Comparison of ENCODE assay signal across 2 fruit fly cellular contexts in genomic region chrX:2170424-2170823, dm6.
TF ChIP-seq lines count a peak whose summit lies in the region.

No protein-coding gene starts in this region.

- no peak for TF ChIP-seq CTCF in whole organism, embryonic (GFP tag; optimal IDR thresholded peaks at IDR 0.05; lab: Kevin White, UChicago)

TF ChIP-seq in whole organism, embryonic, 481 proteins besides CTCF, POLR2A, EP300 and RAD21:
- TF ChIP-seq CG15514 (GFP tag; optimal IDR thresholded peaks at IDR 0.05; lab: Kevin White, UChicago) (peak; percentile 12), MBD-R2 (GFP tag; IDR thresholded peaks at IDR 0.05; lab: Robert Waterston, UW) (peak; percentile 24; the same call in 1 of the 2 replicates), vnd (GFP tag; IDR thresholded peaks at IDR 0.05; lab: Robert Waterston, UW; ENCODE audit: partially characterized antibody) (no peak), sens (GFP tag; lab: Kevin White, UChicago) (peak; percentile 9), CG9876 (GFP tag; optimal IDR thresholded peaks at IDR 0.05; lab: Kevin White, UChicago) (no peak), hkb (optimal IDR thresholded peaks at IDR 0.05; lab: Kevin White, UChicago) (peak; percentile 41), hkb (GFP tag; IDR thresholded peaks at IDR 0.05; lab: Robert Waterston, UW) (no peak), E2f2 (GFP tag; IDR thresholded peaks at IDR 0.05; lab: Robert Waterston, UW) (peak; percentile 90), Antp (GFP tag; optimal IDR thresholded peaks at IDR 0.05; lab: Kevin White, UChicago) (no peak), BEAF-32 (GFP tag; optimal IDR thresholded peaks at IDR 0.05; lab: Kevin White, UChicago) (peak; percentile 30), Dref (GFP tag; IDR thresholded peaks at IDR 0.05; lab: Robert Waterston, UW) (peak; percentile 35; the same call in 1 of the 2 replicates), Med (GFP tag; lab: Kevin White, UChicago) (peak; percentile 19), CG1603 (tag; optimal IDR thresholded peaks at IDR 0.05; lab: Kevin White, UChicago) (peak; percentile 11), Myb (GFP tag; optimal IDR thresholded peaks at IDR 0.05; lab: Kevin White, UChicago) (peak; percentile 27), Sin3A (optimal IDR thresholded peaks at IDR 0.05; lab: Kevin White, UChicago) (peak; percentile 75), pzg (GFP tag; optimal IDR thresholded peaks at IDR 0.05; lab: Kevin White, UChicago) (peak; percentile 51), kah (GFP tag; optimal IDR thresholded peaks at IDR 0.05; lab: Kevin White, UChicago) (no peak), CG4854 (GFP tag; optimal IDR thresholded peaks at IDR 0.05; lab: Kevin White, UChicago) (peak; percentile 70), trem (tag; optimal IDR thresholded peaks at IDR 0.05; lab: Kevin White, UChicago) (peak; percentile 28), chif (GFP tag; optimal IDR thresholded peaks at IDR 0.05; lab: Kevin White, UChicago) (no peak), Dp (GFP tag; optimal IDR thresholded peaks at IDR 0.05; lab: Kevin White, UChicago) (peak; percentile 82), Sry-δ (GFP tag; optimal IDR thresholded peaks at IDR 0.05; lab: Kevin White, UChicago) (peak; percentile 27)

TF ChIP-seq in whole organism, wandering third instar larva, 38 proteins besides CTCF, POLR2A, EP300 and RAD21:
- peak; percentile 60 for TF ChIP-seq Myc (optimal IDR thresholded peaks at IDR 0.05; lab: Kevin White, UChicago)
- TF ChIP-seq Mio (GFP tag; optimal IDR thresholded peaks at IDR 0.05; lab: Kevin White, UChicago), result no peak
- no peak for TF ChIP-seq Abd-B (GFP tag; optimal IDR thresholded peaks at IDR 0.05; lab: Kevin White, UChicago)
- TF ChIP-seq Hr83 (GFP tag; optimal IDR thresholded peaks at IDR 0.05; lab: Kevin White, UChicago; ENCODE audit: poor library complexity, severe bottlenecking), result no peak
TF ChIP-seq in whole organism, wandering third instar larva: peak in this region for 1.
